Worm (Caenorhabditis elegans) whole organism, L1 larva: ENCODE measurements around the gene F28H6.8.
A peak's percentile ranks its signal among the peaks of the same experiment; 100 is the strongest.

Source experiments
- aha-1 ChIP-seq: fragments of 150-350 bp; optimal IDR thresholded peaks from 2 replicates; lab custom pipeline; 2014; ENCODE audit warnings: missing biosample characterization, missing genetic modification characterization
- ceh-82 ChIP-seq, 3 experiments: fragments of 150-350 bp in 1 of 3; sonication (generic microtip) in 2 of 3; optimal IDR thresholded peaks; 2 replicates each; lab custom pipeline; 2014 to 2017; ENCODE audit warnings: missing biosample characterization in 3 of 3, missing genetic modification characterization in 3 of 3
- lin-13 ChIP-seq: fragments of 150-350 bp; optimal IDR thresholded peaks from 2 replicates; lab custom pipeline; 2014; ENCODE audit warnings: missing biosample characterization, missing genetic modification reagents, missing genetic modification characterization
- mep-1 ChIP-seq: fragments of 150-350 bp; optimal IDR thresholded peaks from 2 replicates; lab custom pipeline; 2014; ENCODE audit warnings: missing biosample characterization, missing genetic modification characterization
- nhr-11 ChIP-seq: fragments of 150-350 bp; optimal IDR thresholded peaks from 2 replicates; lab custom pipeline; 2014; ENCODE audit warnings: missing biosample characterization, missing genetic modification characterization
- ztf-11 ChIP-seq, 2 experiments: sonication (generic microtip); optimal IDR thresholded peaks; 2 replicates each; lab custom pipeline; 2016 to 2017; ENCODE audit warnings: missing genetic modification characterization in 2 of 2, missing biosample characterization in 1 of 2, missing compliant biosample characterization in 1 of 2

- TF ChIP-seq nhr-11 (tag; lab: Kevin White, UChicago) (peak; percentile 51), ztf-11 (tag; optimal IDR thresholded peaks at IDR 0.05; lab: Kevin White, UChicago) (no peak), ceh-82 (tag; optimal IDR thresholded peaks at IDR 0.05; lab: Kevin White, UChicago) (peak in 2 of 3 experiments; percentile 42 to 76), mep-1 (tag; lab: Kevin White, UChicago) (peak; percentile 86), lin-13 (GFP tag; lab: Kevin White, UChicago) (peak; percentile 57), aha-1 (no peak)
Measured at ce11 chrX:14146740-14147140, 12.6 kb upstream of the F28H6.8 start.
